Worm (Caenorhabditis elegans): ENCODE results near the gene eif-1.

Gene eif-1

DNA sequence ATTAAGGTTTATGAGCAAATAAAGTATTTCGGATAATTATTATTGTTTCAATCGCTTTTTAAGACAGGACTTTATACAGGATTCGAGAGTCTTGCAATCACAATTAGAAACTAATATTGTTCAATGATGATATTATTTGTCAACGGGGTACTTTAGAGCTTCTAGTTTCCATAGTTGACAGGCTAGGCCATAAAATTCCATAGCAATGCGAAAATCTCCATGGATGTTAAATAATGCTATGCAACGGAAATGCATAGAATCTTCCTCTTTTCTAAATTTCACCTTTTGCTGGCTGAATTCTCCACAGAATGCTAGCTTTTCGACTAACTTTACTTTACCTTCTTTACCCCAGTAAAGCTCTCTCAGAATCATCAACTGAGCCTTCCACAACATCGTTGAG is 14.7 kb upstream of the eif-1 start, which contains the start of gene F59A6.3:
TSS of gene F59A6.3 (plus strand) at position 301 of the 400 bp plus-strand sequence.
- no peak for TF ChIP-seq nhr-77 (tag; optimal IDR thresholded peaks at IDR 0.05)
- no peak for TF ChIP-seq nhr-76 (tag; optimal IDR thresholded peaks at IDR 0.05)
- TF ChIP-seq nhr-10 (tag; optimal IDR thresholded peaks at IDR 0.05) = no peak

DNA sequence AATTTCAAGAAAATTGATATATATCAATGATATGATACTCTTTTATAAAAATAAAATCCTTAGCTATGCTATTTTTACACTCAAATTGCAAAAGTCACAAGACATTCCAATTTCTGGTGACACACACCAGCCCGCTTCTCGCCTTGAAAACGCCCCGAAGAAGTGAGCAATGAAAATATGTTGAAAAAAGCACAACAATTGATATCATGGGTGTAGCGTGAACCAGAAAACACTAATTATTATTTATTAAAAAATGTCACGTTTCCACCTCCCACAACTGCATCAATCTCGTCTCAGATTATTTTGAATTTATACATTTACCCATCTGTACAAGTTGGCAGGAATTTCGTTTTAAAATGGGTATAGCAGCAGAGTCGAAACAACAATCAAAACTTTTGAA is 11.4 kb upstream of the eif-1 start, which contains the start of gene F59A6.4:
TSS of gene F59A6.4 (plus strand) at position 301 of the 400 bp plus-strand sequence.
- no peak for TF ChIP-seq Y48G9A.11 (GFP tag; IDR thresholded peaks at IDR 0.05)
- TF ChIP-seq lin-13 (GFP tag; optimal IDR thresholded peaks at IDR 0.05) = no peak

DNA sequence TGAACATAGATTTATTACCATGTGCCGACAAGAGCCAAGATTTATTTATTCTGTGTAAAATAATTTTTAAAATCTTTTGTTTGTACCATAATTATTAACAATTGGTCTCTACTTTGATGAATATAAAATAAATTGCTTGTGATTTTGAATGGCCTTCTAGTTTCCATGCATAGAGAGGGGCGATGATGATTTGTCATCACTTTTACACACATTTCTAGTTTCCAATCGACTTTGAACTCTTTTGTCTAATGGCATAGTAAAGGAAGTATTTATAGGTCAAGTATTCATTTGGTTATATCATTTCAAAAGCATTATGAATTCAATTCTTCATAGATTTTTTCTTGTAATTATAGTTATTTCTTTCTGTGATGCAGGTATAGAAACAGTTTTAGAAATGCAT is 10.3 kb upstream of the eif-1 start, which contains the start of gene F59A6.10:
TSS of gene F59A6.10 (plus strand) at position 301 of the 400 bp plus-strand sequence.
- no peak for TF ChIP-seq tag-97 (GFP tag; IDR thresholded peaks at IDR 0.05)
- no peak for TF ChIP-seq ceh-44 (GFP tag; IDR thresholded peaks at IDR 0.05)
- TF ChIP-seq madf-5 (GFP tag; IDR thresholded peaks at IDR 0.05) = no peak
- TF ChIP-seq ceh-20 (GFP tag; IDR thresholded peaks at IDR 0.05) = no peak
- TF ChIP-seq lin-1 (GFP tag; IDR thresholded peaks at IDR 0.05) = no peak
- TF ChIP-seq pha-4 (GFP tag; IDR thresholded peaks at IDR 0.05) = no peak
- no peak for TF ChIP-seq pha-4 (tag; optimal IDR thresholded peaks at IDR 0.05)
- no peak for TF ChIP-seq dpl-1 (GFP tag; optimal IDR thresholded peaks at IDR 0.05)
- TF ChIP-seq ztf-11 (tag; optimal IDR thresholded peaks at IDR 0.05) = no peak
- no peak for TF ChIP-seq php-3 (GFP tag; IDR thresholded peaks at IDR 0.05)
- no peak for TF ChIP-seq mdt-29 (GFP tag; IDR thresholded peaks at IDR 0.05)
- no peak for TF ChIP-seq R02D3.7 (tag; optimal IDR thresholded peaks at IDR 0.05)
- no peak for TF ChIP-seq hlh-30 (tag; optimal IDR thresholded peaks at IDR 0.05; ENCODE audit: insufficient read depth)

ce11 chrII:5001866-5002265 is 8.5 kb upstream of the eif-1 start:
- no peak for TF ChIP-seq unc-39 (tag; optimal IDR thresholded peaks at IDR 0.05)
- TF ChIP-seq lin-39 (tag; optimal IDR thresholded peaks at IDR 0.05) = no peak
- TF ChIP-seq lin-1 (GFP tag; IDR thresholded peaks at IDR 0.05) = no peak
- no peak for TF ChIP-seq zfp-2 (tag; optimal IDR thresholded peaks at IDR 0.05)

DNA sequence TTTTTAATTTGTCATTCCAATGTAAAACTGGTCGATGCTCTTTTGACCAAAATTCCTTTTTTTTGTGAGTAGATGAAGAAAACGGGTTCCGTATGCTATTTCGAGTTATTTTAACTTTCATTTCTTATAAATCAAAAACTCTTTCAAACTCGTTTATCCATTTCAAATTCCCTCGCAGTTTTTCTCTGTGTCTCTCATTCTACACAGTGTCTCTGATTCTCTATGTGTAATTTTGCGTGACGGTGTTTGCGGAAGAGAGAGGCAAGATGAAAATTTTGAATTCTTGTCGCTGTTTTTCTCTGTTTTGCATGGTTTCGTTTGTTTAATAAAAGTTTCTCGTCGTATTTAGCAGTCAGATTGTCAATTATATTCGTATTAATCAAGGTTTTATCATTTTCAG is 5.7 kb upstream of the eif-1 start, which contains the start of gene citk-2:
TSS of gene citk-2 (plus strand) at position 399 of the 400 bp plus-strand sequence.
- TF ChIP-seq dpl-1 (GFP tag; optimal IDR thresholded peaks at IDR 0.05) (peak; percentile 100), fkh-10 (GFP tag; optimal IDR thresholded peaks at IDR 0.05) (peak; percentile 30), spr-1 (tag; optimal IDR thresholded peaks at IDR 0.05) (peak; percentile 45), T26A8.4 (GFP tag; IDR thresholded peaks at IDR 0.05) (peak; percentile 79), nhr-11 (tag; optimal IDR thresholded peaks at IDR 0.05) (peak; percentile 74), egl-43 (GFP tag; IDR thresholded peaks at IDR 0.05) (no peak), zfp-3 (GFP tag; conservative IDR thresholded peaks at IDR 0.05) (no peak), egl-27 (tag; optimal IDR thresholded peaks at IDR 0.05) (no peak), lin-1 (GFP tag; IDR thresholded peaks at IDR 0.05) (peak; percentile 68; the same call in 1 of the 2 replicates), F37D6.2 (tag; optimal IDR thresholded peaks at IDR 0.05) (peak; percentile 29), hlh-11 (tag; optimal IDR thresholded peaks at IDR 0.05) (peak; percentile 66), ztf-7 (tag; optimal IDR thresholded peaks at IDR 0.05) (no peak), D1046.2 (GFP tag; IDR thresholded peaks at IDR 0.05) (no peak), daf-19 (GFP tag; conservative IDR thresholded peaks at IDR 0.05) (no peak), nhr-42 (GFP tag; IDR thresholded peaks at IDR 0.05) (peak; percentile 84), nhr-25 (tag; optimal IDR thresholded peaks at IDR 0.05; ENCODE audit: borderline replicate concordance, insufficient read depth) (peak; percentile 26), spr-3 (GFP tag; optimal IDR thresholded peaks at IDR 0.05) (peak; percentile 47), R02D3.7 (tag; optimal IDR thresholded peaks at IDR 0.05) (no peak), nhr-111 (GFP tag; optimal IDR thresholded peaks at IDR 0.05) (no peak), hmg-1.1 (GFP tag; IDR thresholded peaks at IDR 0.05) (peak; percentile 90), zip-2 (tag; optimal IDR thresholded peaks at IDR 0.05) (peak; percentile 42), unc-62 (GFP tag; optimal IDR thresholded peaks at IDR 0.05 in 1 of 2) (peak in 1 of 2 experiments; percentile 91), unc-62 (tag; optimal IDR thresholded peaks at IDR 0.05) (no peak), duxl-1 (tag; optimal IDR thresholded peaks at IDR 0.05; ENCODE audit: poor library complexity) (peak; percentile 74), jun-1 (tag; optimal IDR thresholded peaks at IDR 0.05) (peak; percentile 57), mes-2 (tag; optimal IDR thresholded peaks at IDR 0.05; ENCODE audit: poor library complexity, severe bottlenecking) (peak; percentile 93), gei-8 (GFP tag; optimal IDR thresholded peaks at IDR 0.05) (no peak)
